Worm (Caenorhabditis elegans) whole organism, L1 larva: ENCODE data around the gene osm-7.

ENCODE experiments used
- C16A3.4 ChIP-seq: fragments of 150-350 bp; optimal IDR thresholded peaks from 2 replicates; lab custom pipeline; 2014; ENCODE audit warnings: missing biosample characterization, missing genetic modification characterization
- F16B12.6 ChIP-seq: fragments of 150-350 bp; optimal IDR thresholded peaks from 2 replicates; lab custom pipeline; 2014; ENCODE audit warnings: missing biosample characterization, missing genetic modification characterization
- aha-1 ChIP-seq: fragments of 150-350 bp; optimal IDR thresholded peaks from 2 replicates; lab custom pipeline; 2014; ENCODE audit warnings: missing biosample characterization, missing genetic modification characterization
- ceh-63 ChIP-seq: fragments of 200-800 bp; sonication (Bioruptor generic); optimal IDR thresholded peaks from 2 replicates; lab custom pipeline; 2018; ENCODE audit warnings: mild to moderate bottlenecking, missing genetic modification characterization, missing compliant biosample characterization
- ceh-8 ChIP-seq: fragments of 200-800 bp; sonication (Bioruptor generic); optimal IDR thresholded peaks from 2 replicates; lab custom pipeline; 2018; ENCODE audit warnings: mild to moderate bottlenecking, missing genetic modification characterization, moderate library complexity, missing compliant biosample characterization
- ceh-82 ChIP-seq, 3 experiments: fragments of 150-350 bp in 1 of 3; sonication (generic microtip) in 2 of 3; optimal IDR thresholded peaks; 2 replicates each; lab custom pipeline; 2014 to 2017; ENCODE audit warnings: missing biosample characterization in 3 of 3, missing genetic modification characterization in 3 of 3
- ceh-90 ChIP-seq: sonication (generic microtip); optimal IDR thresholded peaks from 2 replicates; lab custom pipeline; 2016; ENCODE audit warnings: missing genetic modification characterization, missing compliant biosample characterization
- efl-1 ChIP-seq, 4 experiments: fragments of 150-350 bp; optimal IDR thresholded peaks in 3 of 4; peaks in 1 of 4; 1 replicate in 1 of 4; 2 replicates in 3 of 4; lab custom pipeline; 2014; ENCODE audit warnings: missing biosample characterization in 2 of 4, missing genetic modification characterization in 2 of 4, missing genetic modification reagents in 2 of 4
- efl-3 ChIP-seq: fragments of 200-800 bp; sonication (Bioruptor generic); optimal IDR thresholded peaks from 2 replicates; lab custom pipeline; 2018; ENCODE audit warnings: mild to moderate bottlenecking, missing genetic modification characterization, missing compliant biosample characterization
- egl-13 ChIP-seq: sonication (generic microtip); optimal IDR thresholded peaks from 2 replicates; lab custom pipeline; 2016; ENCODE audit warnings: missing genotype, missing genetic modification reagents, missing genetic modification characterization, missing compliant biosample characterization
- egl-27 ChIP-seq, 2 experiments: fragments of 150-350 bp in 1 of 2; sonication (generic microtip); optimal IDR thresholded peaks; 3 replicates each; lab custom pipeline; 2017 to 2018; ENCODE audit warnings: missing biosample characterization in 2 of 2, missing genetic modification characterization in 2 of 2, missing genetic modification reagents in 2 of 2
- elt-2 ChIP-seq: sonication (generic microtip); optimal IDR thresholded peaks from 2 replicates; lab custom pipeline; 2016; ENCODE audit warnings: missing genetic modification characterization, mild to moderate bottlenecking, inconsistent platforms, missing compliant biosample characterization, missing genetic modification reagents
- elt-3 ChIP-seq, 6 experiments: fragments of 150-350 bp in 1 of 6; sonication (generic microtip); optimal IDR thresholded peaks; 2 replicates each; lab custom pipeline; 2017 to 2018; ENCODE audit warnings: missing biosample characterization in 6 of 6, missing genetic modification characterization in 6 of 6, inconsistent platforms in 1 of 6
- ets-5 ChIP-seq: fragments of 200-800 bp; sonication (Bioruptor generic); IDR thresholded peaks from 2 replicates; pipeline ENCODE4 v1.3.6; 2022; ENCODE audit warnings: missing genetic modification characterization, missing compliant biosample characterization
- fkh-10 ChIP-seq: sonication (generic microtip); optimal IDR thresholded peaks from 2 replicates; lab custom pipeline; 2017; ENCODE audit warnings: missing biosample characterization, missing genetic modification reagents, missing genetic modification characterization
- fkh-4 ChIP-seq: sonication (generic microtip); optimal IDR thresholded peaks from 2 replicates; lab custom pipeline; 2016; ENCODE audit warnings: missing compliant biosample characterization, missing genetic modification characterization, borderline replicate concordance
- fkh-8 ChIP-seq: sonication (generic microtip); optimal IDR thresholded peaks from 2 replicates; lab custom pipeline; 2016; ENCODE audit warnings: mild to moderate bottlenecking, missing genetic modification characterization, missing compliant biosample characterization
- grh-1 ChIP-seq: fragments of 200-800 bp; sonication (Bioruptor generic); IDR thresholded peaks from 2 replicates; pipeline ENCODE4 v1.3.6; 2022; ENCODE audit warnings: missing genetic modification reagents, missing genetic modification characterization, missing compliant biosample characterization
- hpl-2 ChIP-seq: fragments of 150-350 bp; optimal IDR thresholded peaks from 2 replicates; lab custom pipeline; 2014; ENCODE audit warnings: missing biosample characterization, missing genetic modification reagents, missing genetic modification characterization
- lin-14 ChIP-seq: fragments of 200-800 bp; sonication (Bioruptor generic); optimal IDR thresholded peaks from 2 replicates; lab custom pipeline; 2018; ENCODE audit warnings: mild to moderate bottlenecking, missing genetic modification characterization, moderate library complexity, missing compliant biosample characterization
- lin-15B ChIP-seq: fragments of 150-350 bp; sonication (generic microtip); optimal IDR thresholded peaks from 3 replicates; lab custom pipeline; 2014; ENCODE audit warnings: missing biosample characterization, missing genetic modification characterization
- lin-35 ChIP-seq, 2 experiments: fragments of 150-350 bp; optimal IDR thresholded peaks; 2 replicates each; lab custom pipeline; 2014; ENCODE audit warnings: missing biosample characterization in 2 of 2, missing genetic modification characterization in 2 of 2, missing genetic modification reagents in 2 of 2
- lir-3 ChIP-seq: sonication (generic microtip); optimal IDR thresholded peaks from 2 replicates; lab custom pipeline; 2016; ENCODE audit warnings: mild to moderate bottlenecking, missing genetic modification characterization, moderate library complexity, missing compliant biosample characterization; ENCODE audit not compliant: poor library complexity
- mep-1 ChIP-seq: fragments of 150-350 bp; optimal IDR thresholded peaks from 2 replicates; lab custom pipeline; 2014; ENCODE audit warnings: missing biosample characterization, missing genetic modification characterization
- nhr-12 ChIP-seq: sonication (generic microtip); optimal IDR thresholded peaks from 2 replicates; lab custom pipeline; 2017; ENCODE audit warnings: missing biosample characterization, missing genetic modification characterization
- nhr-20 ChIP-seq: sonication (generic microtip); optimal IDR thresholded peaks from 2 replicates; lab custom pipeline; 2016; ENCODE audit warnings: mild to moderate bottlenecking, missing genetic modification characterization, missing compliant biosample characterization
- nhr-71 ChIP-seq: sonication (generic microtip); optimal IDR thresholded peaks from 2 replicates; lab custom pipeline; 2016; ENCODE audit warnings: mild to moderate bottlenecking, missing genetic modification characterization, moderate library complexity, missing compliant biosample characterization
- nhr-85 ChIP-seq: sonication (generic microtip); peaks from one replicate; lab custom pipeline; 2016; ENCODE audit warnings: missing genetic modification characterization, inconsistent platforms, missing compliant biosample characterization
- pag-3 ChIP-seq: sonication (generic microtip); optimal IDR thresholded peaks from 2 replicates; lab custom pipeline; 2017; ENCODE audit warnings: missing genetic modification characterization, mild to moderate bottlenecking, missing compliant biosample characterization, antibody characterized with exemption, borderline replicate concordance; ENCODE audit not compliant: insufficient read depth
- rnt-1 ChIP-seq: sonication (generic microtip); optimal IDR thresholded peaks from 2 replicates; lab custom pipeline; 2016; ENCODE audit warnings: mild to moderate bottlenecking, missing genetic modification characterization, moderate library complexity, missing compliant biosample characterization
- skn-1 ChIP-seq: fragments of 150-350 bp; optimal IDR thresholded peaks from 2 replicates; lab custom pipeline; 2014; ENCODE audit warnings: missing biosample characterization, missing genetic modification characterization
- snpc-4 ChIP-seq: fragments of 150-350 bp; optimal IDR thresholded peaks from 2 replicates; lab custom pipeline; 2014; ENCODE audit warnings: missing biosample characterization, missing genetic modification characterization
- snu-23 ChIP-seq: sonication (generic microtip); optimal IDR thresholded peaks from 2 replicates; lab custom pipeline; 2016; ENCODE audit warnings: missing genetic modification characterization, missing compliant biosample characterization
- sptf-1 ChIP-seq: fragments of 150-350 bp; optimal IDR thresholded peaks from 2 replicates; lab custom pipeline; 2014; ENCODE audit warnings: missing biosample characterization, missing genetic modification characterization
- sup-37 ChIP-seq: fragments of 200-800 bp; sonication (Bioruptor generic); optimal IDR thresholded peaks from 2 replicates; lab custom pipeline; 2018; ENCODE audit warnings: mild to moderate bottlenecking, missing genetic modification characterization, missing compliant biosample characterization
- tbx-2 ChIP-seq: sonication (generic microtip); optimal IDR thresholded peaks from 2 replicates; lab custom pipeline; 2016; ENCODE audit warnings: missing genetic modification characterization, missing compliant biosample characterization
- tlp-1 ChIP-seq: fragments of 150-350 bp; optimal IDR thresholded peaks from 2 replicates; lab custom pipeline; 2014; ENCODE audit warnings: missing biosample characterization, missing genetic modification characterization
- unc-30 ChIP-seq: sonication (generic microtip); optimal IDR thresholded peaks from 2 replicates; lab custom pipeline; 2017; ENCODE audit warnings: missing biosample characterization, missing genetic modification characterization
- unc-62 ChIP-seq: fragments of 150-350 bp; optimal IDR thresholded peaks from 2 replicates; lab custom pipeline; 2014; ENCODE audit warnings: missing biosample characterization, missing genetic modification reagents, missing genetic modification characterization
- unc-86 ChIP-seq: sonication (generic microtip); optimal IDR thresholded peaks from 2 replicates; lab custom pipeline; 2016; ENCODE audit warnings: missing genetic modification characterization, missing compliant biosample characterization
- zag-1 ChIP-seq: fragments of 150-350 bp; optimal IDR thresholded peaks from 2 replicates; lab custom pipeline; 2014; ENCODE audit warnings: missing biosample characterization, missing genetic modification characterization
- ztf-11 ChIP-seq, 2 experiments: sonication (generic microtip); optimal IDR thresholded peaks; 2 replicates each; lab custom pipeline; 2016 to 2017; ENCODE audit warnings: missing genetic modification characterization in 2 of 2, missing biosample characterization in 1 of 2, missing compliant biosample characterization in 1 of 2
- ztf-4 ChIP-seq: fragments of 150-350 bp; optimal IDR thresholded peaks from 2 replicates; lab custom pipeline; 2014; ENCODE audit warnings: missing biosample characterization, missing genetic modification characterization

The osm-7 gene

ce11 chrIII:13622268-13622667 is 46.3 kb downstream of the osm-7 start, which contains the start of gene hip-1 (continued):
- TF ChIP-seq egl-27 (tag; optimal IDR thresholded peaks at IDR 0.05; lab: Kevin White, UChicago) (no peak), fkh-4 (tag; lab: Kevin White, UChicago) (no peak), pag-3 (no peak), nhr-20 (tag; lab: Kevin White, UChicago) (peak; percentile 48), nhr-85 (tag; lab: Kevin White, UChicago) (peak; percentile 50), F16B12.6 (tag; lab: Kevin White, UChicago) (peak; percentile 93), unc-86 (peak; percentile 12), skn-1 (tag; lab: Kevin White, UChicago) (peak; percentile 75), mep-1 (peak; percentile 79), unc-30 (tag; lab: Kevin White, UChicago) (no peak), ceh-82 (tag; optimal IDR thresholded peaks at IDR 0.05; lab: Kevin White, UChicago) (peak; percentile 18 to 45 (median 29)), efl-1 (optimal IDR thresholded peaks at IDR 0.05; lab: Kevin White, UChicago) (peak; percentile 53 to 72), efl-1 (GFP tag; optimal IDR thresholded peaks at IDR 0.05 in 1 of 2; lab: Kevin White, UChicago) (peak; percentile 85 to 97), nhr-12 (tag; lab: Kevin White, UChicago) (no peak), snu-23 (peak; percentile 78), C16A3.4 (peak; percentile 34), unc-62 (GFP tag; lab: Kevin White, UChicago) (no peak), fkh-10 (no peak), sptf-1 (no peak), ztf-11 (tag; optimal IDR thresholded peaks at IDR 0.05; lab: Kevin White, UChicago) (no peak), hpl-2 (GFP tag; lab: Kevin White, UChicago) (no peak), aha-1 (tag; lab: Kevin White, UChicago) (no peak), tlp-1 (tag; lab: Kevin White, UChicago) (no peak), ztf-4 (no peak), efl-3 (no peak), elt-3 (tag; optimal IDR thresholded peaks at IDR 0.05; lab: Kevin White, UChicago) (no peak), rnt-1 (tag; lab: Kevin White, UChicago) (peak; percentile 7), egl-13 (tag; lab: Kevin White, UChicago) (peak; percentile 11), lin-35 (GFP tag; optimal IDR thresholded peaks at IDR 0.05; lab: Kevin White, UChicago) (peak; percentile 80), ceh-8 (no peak), lin-15B (tag; lab: Kevin White, UChicago) (peak; percentile 35), lin-14 (peak; percentile 64), lir-3 (tag; lab: Kevin White, UChicago) (no peak), zag-1 (no peak), fkh-8 (peak; percentile 35), ets-5 (no peak), grh-1 (GFP tag; lab: Robert Waterston, UW) (no peak), tbx-2 (tag; lab: Kevin White, UChicago) (peak; percentile 41), ceh-63 (GFP tag; lab: Kevin White, UChicago) (no peak), ceh-90 (tag; lab: Kevin White, UChicago) (no peak), snpc-4 (tag; lab: Kevin White, UChicago) (peak; percentile 30), elt-2 (tag; lab: Kevin White, UChicago) (no peak)

DNA sequence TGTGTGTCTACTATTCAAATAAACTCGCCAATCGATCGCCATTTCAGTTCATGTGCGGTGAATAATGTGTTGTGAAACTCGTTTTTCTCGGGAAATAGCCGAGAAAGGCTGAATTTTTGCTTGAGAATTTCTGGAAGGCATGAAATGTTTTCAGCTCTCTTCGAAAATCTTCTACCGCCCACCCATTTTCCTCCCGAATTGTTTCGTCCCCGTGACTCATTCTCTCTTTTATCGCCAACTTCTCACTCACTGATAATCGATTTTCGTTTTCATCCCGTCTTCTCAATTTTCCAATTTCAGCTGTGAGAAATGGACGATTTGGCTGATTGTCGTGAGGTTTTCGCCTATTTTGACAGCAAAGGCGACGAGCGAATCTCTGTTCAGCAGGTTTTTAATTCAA is 47.0 kb downstream of the osm-7 start, which contains the start of gene mlc-5:
TSS of gene mlc-5 (plus strand) at position 301 of the 400 bp plus-strand sequence.
- no peak for TF ChIP-seq rnt-1 (tag; lab: Kevin White, UChicago)
- TF ChIP-seq nhr-71 (tag; lab: Kevin White, UChicago): no peak
- TF ChIP-seq sup-37: no peak
